Worm (Caenorhabditis elegans) whole organism, early embryonic: ENCODE data around the gene mcm-7.

Experiments
- ama-1 ChIP-seq: fragments of 150-350 bp; optimal IDR thresholded peaks from 2 replicates; lab custom pipeline; 2014
- ceh-13 ChIP-seq: fragments of 200-800 bp; sonication (Bioruptor generic); optimal IDR thresholded peaks from 2 replicates; lab custom pipeline; 2018; ENCODE audit warnings: mild to moderate bottlenecking, missing genetic modification characterization, missing compliant biosample characterization
- hmbx-1 ChIP-seq: sonication (generic microtip); optimal IDR thresholded peaks from 2 replicates; lab custom pipeline; 2016; ENCODE audit warnings: mild to moderate bottlenecking, missing genetic modification characterization, missing compliant biosample characterization
- tbx-37 ChIP-seq: fragments of 200-800 bp; sonication (Bioruptor generic); conservative IDR thresholded peaks from 2 replicates; pipeline ENCODE4 v1.3.6; 2022; ENCODE audit warnings: missing genetic modification reagents, missing genetic modification characterization, missing compliant biosample characterization

DNA sequence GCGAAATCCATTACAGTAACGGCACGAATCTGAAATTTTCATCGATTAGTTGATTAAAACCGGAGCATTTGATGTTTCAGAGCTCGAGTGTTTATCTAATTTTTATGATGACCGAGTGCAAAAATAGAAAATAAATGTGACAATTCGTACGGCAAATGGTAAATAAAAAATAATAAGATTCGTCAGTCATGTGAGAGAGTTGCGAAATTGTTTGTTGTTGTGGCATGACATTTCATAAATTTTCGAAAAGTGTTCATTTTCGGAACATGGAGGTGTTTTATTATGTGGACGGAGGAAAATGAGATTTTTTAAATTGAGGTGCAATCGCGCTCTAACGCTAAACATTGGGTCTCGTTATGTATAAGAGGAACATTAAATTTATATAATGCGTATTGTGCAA, 5.2 kb upstream of the mcm-7 start:
- TF ChIP-seq tbx-37 (GFP tag; lab: Robert Waterston, UW) = no peak
- no peak for TF ChIP-seq hmbx-1
- TF ChIP-seq ceh-13 = no peak
- TF ChIP-seq ama-1 (lab: Kevin White, UChicago) = no peak
